Fruit fly (Drosophila melanogaster) whole organism, embryonic: ENCODE data around the gene snk.
A peak's percentile ranks its signal among the peaks of the same experiment; 100 is the strongest.

Experiments used
- Atf6 ChIP-seq: fragments of 200-800 bp; sonication (Bioruptor generic); IDR thresholded peaks from 2 replicates; pipeline ENCODE4 v1.3.6; 2022; ENCODE audit warnings: missing biosample characterization, missing genetic modification characterization
- CG10565 ChIP-seq: fragments of 200-800 bp; sonication (Bioruptor generic); optimal IDR thresholded peaks from 3 replicates; lab custom pipeline; 2016; ENCODE audit warnings: missing biosample characterization, mild to moderate bottlenecking, missing genetic modification characterization
- CG11247 ChIP-seq: fragments of 200-800 bp; sonication (Bioruptor generic); IDR thresholded peaks from 2 replicates; pipeline ENCODE4 v1.3.6; 2022; ENCODE audit warnings: missing biosample characterization, missing genetic modification characterization
- CG12155 ChIP-seq: fragments of 200-800 bp; sonication (Bioruptor generic); optimal IDR thresholded peaks from 3 replicates; lab custom pipeline; 2016; ENCODE audit warnings: missing biosample characterization, missing genetic modification characterization
- CG12299 ChIP-seq: fragments of 200-800 bp; sonication (Bioruptor generic); optimal IDR thresholded peaks from 2 replicates; lab custom pipeline; 2018; ENCODE audit warnings: missing biosample characterization, mild to moderate bottlenecking, missing genetic modification characterization
- CG1233 ChIP-seq: fragments of 200-800 bp; sonication (Bioruptor generic); optimal IDR thresholded peaks from 4 replicates; lab custom pipeline; 2018; ENCODE audit warnings: missing biosample characterization, mild to moderate bottlenecking, missing genetic modification characterization
- CG12769 ChIP-seq: fragments of 200-800 bp; sonication (Bioruptor generic); optimal IDR thresholded peaks from 2 replicates; lab custom pipeline; 2019; ENCODE audit warnings: missing biosample characterization, mild to moderate bottlenecking, missing genetic modification characterization, moderate library complexity
- CG14014 ChIP-seq: fragments of 200-800 bp; sonication (Bioruptor generic); IDR thresholded peaks from 2 replicates; pipeline ENCODE4 v1.3.6; 2022; ENCODE audit warnings: missing biosample characterization, missing genetic modification characterization
- CG14667 ChIP-seq: fragments of 200-800 bp; sonication (Bioruptor generic); IDR thresholded peaks from 2 replicates; pipeline ENCODE4 v1.3.6; 2022; ENCODE audit warnings: missing biosample characterization, missing genetic modification characterization
- CG15073 ChIP-seq: fragments of 200-800 bp; sonication (Bioruptor generic); optimal IDR thresholded peaks from 2 replicates; lab custom pipeline; 2016; ENCODE audit warnings: missing biosample characterization, missing genetic modification characterization
- CG1602 ChIP-seq: fragments of 200-800 bp; sonication (Bioruptor generic); optimal IDR thresholded peaks from 3 replicates; lab custom pipeline; 2016; ENCODE audit warnings: missing biosample characterization, missing genetic modification characterization
- CG16779 ChIP-seq: fragments of 200-800 bp; sonication (Bioruptor generic); IDR thresholded peaks from 2 replicates; pipeline ENCODE4 v1.3.6; 2022; ENCODE audit warnings: missing biosample characterization, missing genetic modification characterization
- CG17612 ChIP-seq: fragments of 200-800 bp; sonication (Bioruptor generic); IDR thresholded peaks from 2 replicates; pipeline ENCODE4 v1.3.6; 2022; ENCODE audit warnings: missing biosample characterization, missing genetic modification characterization
- CG18476 ChIP-seq: fragments of 200-800 bp; sonication (Bioruptor generic); optimal IDR thresholded peaks from 2 replicates; lab custom pipeline; 2016; ENCODE audit warnings: missing biosample characterization, mild to moderate bottlenecking, missing genetic modification characterization
- CG2129 ChIP-seq: fragments of 200-800 bp; sonication (Bioruptor generic); IDR thresholded peaks from 2 replicates; pipeline ENCODE4 v1.3.6; 2022; ENCODE audit warnings: missing biosample characterization, missing genetic modification characterization; ENCODE audit not compliant: partially characterized antibody
- CG31365 ChIP-seq: fragments of 200-800 bp; sonication (Bioruptor generic); optimal IDR thresholded peaks from 2 replicates; lab custom pipeline; 2018; ENCODE audit warnings: missing biosample characterization, mild to moderate bottlenecking, missing genetic modification characterization
- CG31388 ChIP-seq: fragments of 200-800 bp; sonication (Bioruptor generic); optimal IDR thresholded peaks from 2 replicates; lab custom pipeline; 2016; ENCODE audit warnings: missing biosample characterization, missing genetic modification characterization
- CG4854 ChIP-seq: fragments of 200-800 bp; sonication (Bioruptor generic); optimal IDR thresholded peaks from 2 replicates; lab custom pipeline; 2016; ENCODE audit warnings: missing biosample characterization, missing genetic modification characterization, inconsistent platforms
- CG5245 ChIP-seq: fragments of 200-800 bp; sonication (Bioruptor generic); optimal IDR thresholded peaks from 3 replicates; lab custom pipeline; 2016; ENCODE audit warnings: missing biosample characterization, missing genetic modification characterization
- CG6689 ChIP-seq: fragments of 200-800 bp; sonication (Bioruptor generic); IDR thresholded peaks from 2 replicates; pipeline ENCODE4 v1.3.6; 2022; ENCODE audit warnings: missing biosample characterization, missing genetic modification characterization
- CG7786 ChIP-seq: fragments of 200-800 bp; sonication (Bioruptor generic); optimal IDR thresholded peaks from 2 replicates; lab custom pipeline; 2016; ENCODE audit warnings: missing biosample characterization, missing genetic modification characterization
- CG7839 ChIP-seq: fragments of 200-800 bp; sonication (Bioruptor generic); optimal IDR thresholded peaks from 3 replicates; lab custom pipeline; 2018; ENCODE audit warnings: missing biosample characterization, mild to moderate bottlenecking, missing genetic modification characterization, moderate library complexity
- CG7928 ChIP-seq: fragments of 200-800 bp; sonication (Bioruptor generic); optimal IDR thresholded peaks from 2 replicates; lab custom pipeline; 2017; ENCODE audit warnings: missing biosample characterization, mild to moderate bottlenecking, missing genetic modification characterization
- CTCF ChIP-seq: fragments of 200-800 bp; sonication (Bioruptor generic); optimal IDR thresholded peaks from 2 replicates; lab custom pipeline; 2017; ENCODE audit warnings: missing biosample characterization, mild to moderate bottlenecking, missing genetic modification characterization, moderate library complexity
- CoRest ChIP-seq: fragments of 200-800 bp; sonication (Bioruptor generic); optimal IDR thresholded peaks from 3 replicates; lab custom pipeline; 2018; ENCODE audit warnings: missing biosample characterization, mild to moderate bottlenecking, missing genetic modification characterization, moderate library complexity
- Doc3 ChIP-seq: fragments of 200-800 bp; sonication (Bioruptor generic); IDR thresholded peaks from 3 replicates; pipeline ENCODE4 v1.3.6; 2022; ENCODE audit warnings: missing biosample characterization, missing genetic modification characterization; ENCODE audit not compliant: partially characterized antibody
- E2f2 ChIP-seq: fragments of 200-800 bp; sonication (Bioruptor generic); IDR thresholded peaks from 2 replicates; pipeline ENCODE4 v1.3.6; 2022; ENCODE audit warnings: missing biosample characterization, missing genetic modification characterization
- HLH3B ChIP-seq: fragments of 200-800 bp; sonication (Bioruptor generic); IDR thresholded peaks from 2 replicates; pipeline ENCODE4 v1.3.6; 2022; ENCODE audit warnings: missing biosample characterization, missing genetic modification characterization
- Hr78 ChIP-seq, 2 experiments: fragments of 200-800 bp in 1 of 2; fragments of >200 bp in 1 of 2; sonication (Bioruptor generic) in 1 of 2; optimal IDR thresholded peaks; 2 replicates each; lab custom pipeline; 2017 to 2019; ENCODE audit warnings: missing biosample characterization in 2 of 2, missing genetic modification characterization in 2 of 2, mild to moderate bottlenecking in 1 of 2, moderate library complexity in 1 of 2
- Neu2 ChIP-seq: fragments of 200-800 bp; sonication (Bioruptor generic); optimal IDR thresholded peaks from 3 replicates; lab custom pipeline; 2016; ENCODE audit warnings: missing biosample characterization, missing genetic modification characterization, borderline replicate concordance
- Xrp1 ChIP-seq: fragments of 200-800 bp; sonication (Bioruptor generic); IDR thresholded peaks from 2 replicates; pipeline ENCODE4 v1.3.6; 2022; ENCODE audit warnings: missing biosample characterization, missing genetic modification characterization
- abd-A ChIP-seq: fragments of 200-800 bp; sonication (Bioruptor generic); optimal IDR thresholded peaks from 3 replicates; lab custom pipeline; 2019; ENCODE audit warnings: missing biosample characterization, mild to moderate bottlenecking, missing genetic modification characterization, moderate library complexity
- chif ChIP-seq, 2 experiments: fragments of 200-800 bp; sonication (Bioruptor generic); optimal IDR thresholded peaks; 3 replicates each; lab custom pipeline; 2016; ENCODE audit warnings: missing biosample characterization in 2 of 2, missing genetic modification characterization in 2 of 2
- chinmo ChIP-seq: fragments of 200-800 bp; sonication (Bioruptor generic); IDR thresholded peaks from 4 replicates; pipeline ENCODE4 v1.3.6; 2022; ENCODE audit warnings: missing biosample characterization, missing genetic modification characterization; ENCODE audit not compliant: partially characterized antibody
- disco-r ChIP-seq: fragments of 200-800 bp; sonication (Bioruptor generic); optimal IDR thresholded peaks from 2 replicates; lab custom pipeline; 2016; ENCODE audit warnings: missing biosample characterization, missing genetic modification characterization
- dpn ChIP-seq, 2 experiments: fragments of 200-800 bp; sonication (Bioruptor generic); optimal IDR thresholded peaks; 3 replicates each; lab custom pipeline; 2016; ENCODE audit warnings: missing biosample characterization in 2 of 2, missing genetic modification characterization in 2 of 2
- eve ChIP-seq, 2 experiments: fragments of >200 bp; optimal IDR thresholded peaks; 2 replicates each; lab custom pipeline; 2017; ENCODE audit warnings: missing biosample characterization in 2 of 2, missing genetic modification characterization in 2 of 2
- gcm2 ChIP-seq: fragments of 200-800 bp; sonication (Bioruptor generic); optimal IDR thresholded peaks from 2 replicates; lab custom pipeline; 2016; ENCODE audit warnings: missing biosample characterization, missing genetic modification characterization
- grau ChIP-seq: fragments of 200-800 bp; optimal IDR thresholded peaks from 3 replicates; lab custom pipeline; 2019; ENCODE audit warnings: missing biosample characterization, mild to moderate bottlenecking, missing genetic modification characterization, moderate library complexity
- gro ChIP-seq: fragments of 200-800 bp; sonication (Bioruptor generic); optimal IDR thresholded peaks from 2 replicates; lab custom pipeline; 2016; ENCODE audit warnings: missing biosample characterization, missing genetic modification characterization
- gsb-n ChIP-seq: fragments of 200-800 bp; sonication (Bioruptor generic); optimal IDR thresholded peaks from 3 replicates; lab custom pipeline; 2018; ENCODE audit warnings: missing biosample characterization, mild to moderate bottlenecking, missing genetic modification characterization
- gt ChIP-seq: fragments of 200-800 bp; sonication (Bioruptor generic); IDR thresholded peaks from 2 replicates; pipeline ENCODE4 v1.3.6; 2022; ENCODE audit warnings: missing biosample characterization, missing genetic modification characterization
- ind ChIP-seq: fragments of 200-800 bp; sonication (Bioruptor generic); optimal IDR thresholded peaks from 3 replicates; lab custom pipeline; 2016; ENCODE audit warnings: missing biosample characterization, missing genetic modification characterization
- knrl ChIP-seq: fragments of 200-800 bp; sonication (Bioruptor generic); IDR thresholded peaks from 3 replicates; pipeline ENCODE4 v1.3.6; 2022; ENCODE audit warnings: missing biosample characterization, missing genetic modification characterization; ENCODE audit not compliant: partially characterized antibody
- oc ChIP-seq: fragments of 200-800 bp; sonication (Bioruptor generic); optimal IDR thresholded peaks from 2 replicates; lab custom pipeline; 2018; ENCODE audit warnings: missing biosample characterization, mild to moderate bottlenecking, missing genetic modification characterization, moderate library complexity
- phol ChIP-seq: fragments of 200-800 bp; sonication (Bioruptor generic); optimal IDR thresholded peaks from 3 replicates; lab custom pipeline; 2018; ENCODE audit warnings: missing biosample characterization, mild to moderate bottlenecking, missing genetic modification characterization, moderate library complexity
- pita ChIP-seq: fragments of 200-800 bp; sonication (Bioruptor generic); optimal IDR thresholded peaks from 2 replicates; lab custom pipeline; 2017; ENCODE audit warnings: missing biosample characterization, mild to moderate bottlenecking, missing genetic modification characterization
- sens ChIP-seq: fragments of 200-800 bp; sonication (Bioruptor generic); peaks from one replicate; lab custom pipeline; 2016; ENCODE audit warnings: missing biosample characterization, missing genetic modification characterization
- slp2 ChIP-seq: fragments of 200-800 bp; sonication (Bioruptor generic); optimal IDR thresholded peaks from 2 replicates; lab custom pipeline; 2016; ENCODE audit warnings: missing biosample characterization, missing genetic modification characterization
- tin ChIP-seq: fragments of 200-800 bp; sonication (Bioruptor generic); optimal IDR thresholded peaks from 3 replicates; lab custom pipeline; 2016; ENCODE audit warnings: missing biosample characterization, missing genetic modification characterization
- trh ChIP-seq: fragments of 200-800 bp; sonication (Bioruptor generic); optimal IDR thresholded peaks from 2 replicates; lab custom pipeline; 2016; ENCODE audit warnings: missing biosample characterization, missing genetic modification characterization
- yki ChIP-seq: fragments of >200 bp; optimal IDR thresholded peaks from 3 replicates; lab custom pipeline; 2018

Gene snk

DNA sequence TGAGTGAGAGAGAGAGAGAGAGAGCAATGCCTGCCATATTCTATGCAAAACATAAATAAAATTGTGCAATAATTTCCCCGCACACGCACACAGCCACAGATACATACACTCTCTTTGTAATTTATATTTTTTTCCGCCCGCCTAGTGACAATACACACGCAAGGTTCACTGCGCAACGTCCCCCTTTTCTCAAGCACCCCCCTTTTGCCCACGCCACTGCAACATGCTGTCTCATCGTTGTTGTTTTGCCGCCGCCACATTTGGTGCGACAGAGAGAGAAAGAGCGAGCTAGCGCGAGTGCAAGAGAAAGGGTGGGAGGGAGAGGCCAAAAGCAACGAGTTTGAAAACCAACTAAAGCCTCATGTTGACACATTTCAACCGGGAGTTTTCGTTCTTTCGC, 30.2 kb downstream of the snk start (continued):
- peak; percentile 65 for TF ChIP-seq CG7786 (GFP tag; lab: Kevin White, UChicago)
- TF ChIP-seq CG14014 (GFP tag; lab: Robert Waterston, UW) = 0 out of 2 replicates have a peak, but pooled peaks have one; percentile 41
- no peak for TF ChIP-seq CG10565
- TF ChIP-seq HLH3B (GFP tag; lab: Robert Waterston, UW) = peak; percentile 72
- TF ChIP-seq Doc3 (GFP tag; lab: Robert Waterston, UW) = no peak
- TF ChIP-seq chif (GFP tag; optimal IDR thresholded peaks at IDR 0.05; lab: Kevin White, UChicago) = peak; percentile 58 to 62
- peak; percentile 45 for TF ChIP-seq E2f2 (GFP tag; lab: Robert Waterston, UW)
- no peak for TF ChIP-seq CG31365 (tag; lab: Kevin White, UChicago)
- TF ChIP-seq CTCF (GFP tag; lab: Kevin White, UChicago) = no peak
- TF ChIP-seq CG1233 (GFP tag; lab: Kevin White, UChicago) = peak; percentile 66
- peak; percentile 57 for TF ChIP-seq abd-A (tag; lab: Kevin White, UChicago)
- peak; percentile 25 for TF ChIP-seq CG4854 (GFP tag; lab: Kevin White, UChicago)
- peak; percentile 65 for TF ChIP-seq Xrp1 (GFP tag; lab: Robert Waterston, UW)
- no peak for TF ChIP-seq eve (GFP tag; optimal IDR thresholded peaks at IDR 0.05; lab: Kevin White, UChicago)
- peak; percentile 56 for TF ChIP-seq CG7839 (tag; lab: Kevin White, UChicago)
- no peak for TF ChIP-seq gt (GFP tag; lab: Robert Waterston, UW)
- no peak for TF ChIP-seq CG17612 (GFP tag; lab: Robert Waterston, UW)
- TF ChIP-seq CG15073 (GFP tag; lab: Kevin White, UChicago) = no peak
- TF ChIP-seq CG12769 (tag; lab: Kevin White, UChicago) = no peak
- peak; percentile 60 for TF ChIP-seq ind (GFP tag; lab: Kevin White, UChicago)
- TF ChIP-seq chinmo = 0 out of 4 replicates have a peak, but pooled peaks have one; percentile 67
- TF ChIP-seq CG12155 (GFP tag; lab: Kevin White, UChicago) = peak; percentile 94
- TF ChIP-seq disco-r (GFP tag; lab: Kevin White, UChicago) = peak; percentile 73
- peak; percentile 14 for TF ChIP-seq gsb-n (tag; lab: Kevin White, UChicago)
- peak; percentile 57; the same call in 1 of the 2 replicates for TF ChIP-seq CG16779 (GFP tag; lab: Robert Waterston, UW)
- peak; percentile 16 for TF ChIP-seq gcm2 (GFP tag; lab: Kevin White, UChicago)
- TF ChIP-seq CG5245 (GFP tag; lab: Kevin White, UChicago) = peak; percentile 29
- TF ChIP-seq CG1602 (GFP tag; lab: Kevin White, UChicago) = peak; percentile 26
- TF ChIP-seq slp2 (GFP tag; lab: Kevin White, UChicago) = peak; percentile 53
- TF ChIP-seq phol (tag; lab: Kevin White, UChicago) = peak; percentile 72
- peak; percentile 55 for TF ChIP-seq CoRest (tag; lab: Kevin White, UChicago)
- TF ChIP-seq Atf6 = peak; percentile 46; the same call in 1 of the 2 replicates
- no peak for TF ChIP-seq Neu2 (GFP tag; lab: Kevin White, UChicago)
- TF ChIP-seq CG11247 = peak; percentile 65
- peak; percentile 52 for TF ChIP-seq grau
- peak; percentile 16; the same call in 1 of the 3 replicates for TF ChIP-seq knrl (GFP tag; lab: Robert Waterston, UW)
- TF ChIP-seq CG6689 (GFP tag; lab: Robert Waterston, UW) = peak; percentile 53; the same call in 1 of the 2 replicates
- TF ChIP-seq tin (GFP tag; lab: Kevin White, UChicago) = peak; percentile 63
- peak; percentile 58 for TF ChIP-seq oc (tag; lab: Kevin White, UChicago)
- peak; percentile 38; the same call in 1 of the 2 replicates for TF ChIP-seq CG14667 (GFP tag; lab: Robert Waterston, UW)
- TF ChIP-seq dpn (GFP tag; optimal IDR thresholded peaks at IDR 0.05; lab: Kevin White, UChicago) = peak; percentile 73 to 75
- no peak for TF ChIP-seq pita
- peak; percentile 61 for TF ChIP-seq gro (GFP tag; lab: Kevin White, UChicago)
- peak; percentile 84 for TF ChIP-seq sens (GFP tag; lab: Kevin White, UChicago)
- TF ChIP-seq CG18476 (GFP tag; lab: Kevin White, UChicago) = no peak
- peak; percentile 57 for TF ChIP-seq CG12299
- TF ChIP-seq Hr78 (GFP tag; optimal IDR thresholded peaks at IDR 0.05; lab: Kevin White, UChicago) = peak in 1 of 2 experiments; percentile 11
- TF ChIP-seq CG7928 (GFP tag; lab: Kevin White, UChicago) = no peak
- no peak for TF ChIP-seq yki (lab: Kevin White, UChicago)
- TF ChIP-seq trh (GFP tag; lab: Kevin White, UChicago) = peak; percentile 23
- TF ChIP-seq CG2129 (GFP tag; lab: Robert Waterston, UW) = no peak
- TF ChIP-seq CG31388 (GFP tag; lab: Kevin White, UChicago) = no peak
